Fruit fly (Drosophila melanogaster) whole organism: ENCODE results near the gene Pmi.

ENCODE experiments used
- CG8478 ChIP-seq: fragments of >200 bp; optimal IDR thresholded peaks from 2 replicates; lab custom pipeline; 2018; ENCODE audit warnings: inconsistent platforms
- Dll ChIP-seq: fragments of >200 bp; optimal IDR thresholded peaks from 2 replicates; lab custom pipeline; 2017
- EcR ChIP-seq, 2 experiments: fragments of >200 bp; optimal IDR thresholded peaks; 2 replicates each; lab custom pipeline; 2017; ENCODE audit warnings: missing biosample characterization in 2 of 2, missing genetic modification characterization in 2 of 2, missing genetic modification reagents in 2 of 2
- pan ChIP-seq: fragments of >200 bp; optimal IDR thresholded peaks from 2 replicates; lab custom pipeline; 2017
- psq ChIP-seq: fragments of >200 bp; optimal IDR thresholded peaks from 2 replicates; lab custom pipeline; 2017
- usp ChIP-seq: fragments of >200 bp; optimal IDR thresholded peaks from 2 replicates; lab custom pipeline; 2017; ENCODE audit warnings: missing biosample characterization, missing genetic modification characterization, mixed read lengths

The Pmi gene

dm6 chr3L:5793967-5794366, 14.1 kb downstream of the Pmi start, which contains the start of gene Bre1:
Gene Bre1, minus strand, starts transcription at chr3L:5794192.
- TF ChIP-seq Dll (lab: Kevin White, UChicago): no peak
- TF ChIP-seq CG8478 (lab: Kevin White, UChicago): no peak
- no peak for TF ChIP-seq psq (lab: Kevin White, UChicago)
- TF ChIP-seq pan (lab: Kevin White, UChicago): no peak
- TF ChIP-seq EcR (GFP tag; optimal IDR thresholded peaks at IDR 0.05; lab: Kevin White, UChicago): no peak
- no peak for TF ChIP-seq usp (GFP tag; lab: Kevin White, UChicago)

- no peak for TF ChIP-seq pan (lab: Kevin White, UChicago)
- TF ChIP-seq EcR (GFP tag; optimal IDR thresholded peaks at IDR 0.05; lab: Kevin White, UChicago): no peak
- TF ChIP-seq psq (lab: Kevin White, UChicago): no peak
- TF ChIP-seq usp (GFP tag; lab: Kevin White, UChicago): no peak
- TF ChIP-seq CG8478 (lab: Kevin White, UChicago): no peak
- TF ChIP-seq Dll (lab: Kevin White, UChicago): no peak
Observed at dm6 chr3L:5796493-5796998, 16.7 kb downstream of the Pmi start, which contains the start of gene Tektin-C. Gene Tektin-C, minus strand, starts transcription at chr3L:5796543.

dm6 chr3L:5797274-5797673, 17.4 kb downstream of the Pmi start:
- TF ChIP-seq Dll (lab: Kevin White, UChicago) (no peak), CG8478 (lab: Kevin White, UChicago) (no peak), EcR (GFP tag; optimal IDR thresholded peaks at IDR 0.05; lab: Kevin White, UChicago) (no peak), psq (lab: Kevin White, UChicago) (no peak), pan (lab: Kevin White, UChicago) (no peak), usp (GFP tag; lab: Kevin White, UChicago) (no peak)

dm6 chr3L:5802063-5802531, 22.2 kb downstream of the Pmi start:
- no peak for TF ChIP-seq pan (lab: Kevin White, UChicago)
- TF ChIP-seq usp (GFP tag; lab: Kevin White, UChicago): no peak
- no peak for TF ChIP-seq Dll (lab: Kevin White, UChicago)
- no peak for TF ChIP-seq psq (lab: Kevin White, UChicago)
- TF ChIP-seq CG8478 (lab: Kevin White, UChicago): no peak
- no peak for TF ChIP-seq EcR (GFP tag; optimal IDR thresholded peaks at IDR 0.05; lab: Kevin White, UChicago)

- no peak for TF ChIP-seq pan (lab: Kevin White, UChicago)
- no peak for TF ChIP-seq CG8478 (lab: Kevin White, UChicago)
- no peak for TF ChIP-seq Dll (lab: Kevin White, UChicago)
- no peak for TF ChIP-seq usp (GFP tag; lab: Kevin White, UChicago)
- no peak for TF ChIP-seq EcR (GFP tag; optimal IDR thresholded peaks at IDR 0.05; lab: Kevin White, UChicago)
- TF ChIP-seq psq (lab: Kevin White, UChicago): no peak
Observed at dm6 chr3L:5802733-5803132, 22.9 kb downstream of the Pmi start, which contains the start of gene CG42272. Gene CG42272, plus strand, starts transcription at chr3L:5803033.

dm6 chr3L:5807370-5808100, 27.7 kb downstream of the Pmi start:
- TF ChIP-seq psq (lab: Kevin White, UChicago): no peak
- TF ChIP-seq usp (GFP tag; lab: Kevin White, UChicago): no peak
- no peak for TF ChIP-seq CG8478 (lab: Kevin White, UChicago)
- no peak for TF ChIP-seq pan (lab: Kevin White, UChicago)
- TF ChIP-seq EcR (GFP tag; optimal IDR thresholded peaks at IDR 0.05; lab: Kevin White, UChicago): no peak
- no peak for TF ChIP-seq Dll (lab: Kevin White, UChicago)

dm6 chr3L:5808101-5808433, 28.2 kb downstream of the Pmi start:
- TF ChIP-seq EcR (GFP tag; optimal IDR thresholded peaks at IDR 0.05; lab: Kevin White, UChicago): no peak
- TF ChIP-seq usp (GFP tag; lab: Kevin White, UChicago): no peak
- TF ChIP-seq CG8478 (lab: Kevin White, UChicago): no peak
- no peak for TF ChIP-seq psq (lab: Kevin White, UChicago)
- TF ChIP-seq Dll (lab: Kevin White, UChicago): no peak
- no peak for TF ChIP-seq pan (lab: Kevin White, UChicago)

- no peak for TF ChIP-seq CG8478 (lab: Kevin White, UChicago)
- peak; percentile 18 for TF ChIP-seq pan (lab: Kevin White, UChicago)
Observed at dm6 chr3L:5808540-5809200, 28.8 kb downstream of the Pmi start.

dm6 chr3L:5809201-5809584, 29.3 kb downstream of the Pmi start:
- TF ChIP-seq psq (lab: Kevin White, UChicago) (no peak), CG8478 (lab: Kevin White, UChicago) (no peak), pan (lab: Kevin White, UChicago) (no peak), usp (GFP tag; lab: Kevin White, UChicago) (no peak), Dll (lab: Kevin White, UChicago) (no peak), EcR (GFP tag; optimal IDR thresholded peaks at IDR 0.05; lab: Kevin White, UChicago) (no peak)

- TF ChIP-seq CG8478 (lab: Kevin White, UChicago): no peak
- TF ChIP-seq EcR (GFP tag; optimal IDR thresholded peaks at IDR 0.05; lab: Kevin White, UChicago): no peak
- TF ChIP-seq psq (lab: Kevin White, UChicago): no peak
- TF ChIP-seq pan (lab: Kevin White, UChicago): no peak
- no peak for TF ChIP-seq Dll (lab: Kevin White, UChicago)
- no peak for TF ChIP-seq usp (GFP tag; lab: Kevin White, UChicago)
Observed at dm6 chr3L:5809642-5810279, 29.9 kb downstream of the Pmi start.
